Worm (Caenorhabditis elegans): ENCODE measurements around the gene nape-1.

DNA sequence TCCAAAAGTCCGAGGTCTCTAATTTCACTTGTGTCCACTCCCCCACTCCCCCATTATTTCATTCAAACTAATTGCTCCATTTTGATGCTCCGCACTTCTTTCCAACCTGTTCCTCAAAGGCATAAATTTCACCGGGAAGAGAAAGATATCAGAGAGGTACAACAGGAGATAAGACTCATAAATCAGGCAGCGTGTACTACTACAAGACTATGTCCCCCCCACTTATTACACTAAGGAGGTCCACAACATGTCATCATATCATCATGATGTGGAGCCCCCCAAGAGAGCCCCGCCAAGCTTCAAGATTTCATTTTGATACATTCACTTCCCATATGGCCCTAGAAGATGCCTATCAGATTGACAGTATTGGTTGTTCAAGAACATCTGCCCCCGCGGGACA is 24.8 kb upstream of the nape-1 start:
- TF ChIP-seq him-1 (tag; optimal IDR thresholded peaks at IDR 0.05) = no peak
- TF ChIP-seq W03F9.2 (tag; optimal IDR thresholded peaks at IDR 0.05) = no peak
- TF ChIP-seq dao-5 (tag; optimal IDR thresholded peaks at IDR 0.05) = no peak

Measured in whole organism, L4/young adult.